Fruit fly (Drosophila melanogaster): Measurements from ENCODE around the gene cdm.

Gene cdm

DNA sequence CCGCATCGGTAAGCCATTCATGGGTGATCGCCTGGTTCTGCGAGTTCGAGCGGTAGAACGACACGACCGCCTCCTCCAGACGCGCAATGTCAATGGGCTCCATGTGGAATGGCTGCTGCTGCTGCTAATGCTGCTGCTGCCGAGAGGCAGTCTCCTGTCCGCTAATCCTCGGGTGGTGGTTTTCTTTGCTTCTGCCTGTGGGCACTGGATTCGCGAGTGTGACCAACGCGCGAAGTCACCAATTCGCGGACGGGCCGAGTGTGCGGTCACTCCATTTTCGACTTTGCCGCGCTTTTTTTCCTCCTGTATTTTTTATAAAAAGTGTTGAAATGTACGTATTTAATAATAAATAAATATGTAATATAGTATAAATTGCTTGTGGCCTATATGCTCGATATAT is at the start of gene cdm:
Gene cdm (minus strand): TSS at position 236 of the 400 bp plus-strand sequence.
- peak; percentile 2 for TF ChIP-seq CG17801 (GFP tag; optimal IDR thresholded peaks at IDR 0.05; ENCODE audit: partially characterized antibody)

- TF ChIP-seq CG17801 (GFP tag; optimal IDR thresholded peaks at IDR 0.05; ENCODE audit: partially characterized antibody): no peak
Observed at dm6 chr3R:18232187-18232586, 48.9 kb upstream of the cdm start.

- no peak for TF ChIP-seq CG17801 (GFP tag; optimal IDR thresholded peaks at IDR 0.05; ENCODE audit: partially characterized antibody)
Observed at dm6 chr3R:18230229-18230628, 47.0 kb upstream of the cdm start.

DNA sequence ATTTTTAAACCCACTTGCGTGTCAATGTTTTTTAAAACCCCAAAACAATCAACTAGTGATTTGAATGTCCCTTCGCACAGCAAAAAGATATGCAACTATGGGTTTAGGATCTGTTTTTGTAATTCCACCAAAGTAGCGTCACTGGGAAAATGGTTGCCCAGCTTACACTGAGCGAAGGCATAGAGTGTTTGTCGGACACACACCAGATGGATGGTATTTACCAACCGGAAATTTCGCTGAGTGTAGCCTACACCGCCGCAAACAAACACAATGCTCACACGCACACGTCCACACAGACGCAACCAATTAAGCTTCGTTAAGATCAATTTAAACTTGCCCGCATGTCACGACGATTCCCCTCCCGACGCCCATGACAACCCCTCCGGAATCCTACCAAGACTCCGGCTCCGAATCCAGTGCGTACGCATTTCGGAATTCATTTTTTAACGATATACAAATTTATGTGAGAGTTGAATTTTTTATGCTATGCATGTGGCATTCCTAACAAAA is 45.5 kb upstream of the cdm start:
- no peak for TF ChIP-seq CG17801 (GFP tag; optimal IDR thresholded peaks at IDR 0.05; ENCODE audit: partially characterized antibody)

- TF ChIP-seq CG17801 (GFP tag; optimal IDR thresholded peaks at IDR 0.05; ENCODE audit: partially characterized antibody): no peak
Observed at dm6 chr3R:18227385-18227784, 44.1 kb upstream of the cdm start.

DNA sequence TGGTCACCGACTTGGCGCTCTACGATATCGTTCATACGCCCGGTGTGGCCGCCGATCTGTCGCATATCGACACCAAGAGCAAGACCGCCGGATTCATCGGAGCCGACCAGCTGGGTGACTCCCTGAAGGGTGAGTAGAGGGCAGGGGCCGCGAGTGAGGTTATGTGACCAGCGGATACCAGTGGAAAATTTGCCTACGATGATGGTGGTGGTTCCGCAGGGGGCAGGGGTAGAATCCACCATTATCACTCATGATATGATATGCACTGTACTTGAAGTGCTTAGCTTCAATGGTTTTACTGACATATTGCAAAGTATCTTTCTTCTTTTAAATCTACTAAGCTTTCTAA is 43.5 kb upstream of the cdm start:
- no peak for TF ChIP-seq CG17801 (GFP tag; optimal IDR thresholded peaks at IDR 0.05; ENCODE audit: partially characterized antibody)

- TF ChIP-seq CG17801 (GFP tag; optimal IDR thresholded peaks at IDR 0.05; ENCODE audit: partially characterized antibody): peak; percentile 12
Observed at dm6 chr3R:18226043-18226808, 42.9 kb upstream of the cdm start, which contains the start of the genes CG7168 and Mdh2. Gene CG7168 (minus strand): TSS chr3R:18226082. Gene Mdh2 (plus strand): TSS chr3R:18226396.

- TF ChIP-seq CG17801 (GFP tag; optimal IDR thresholded peaks at IDR 0.05; ENCODE audit: partially characterized antibody): peak; percentile 73
Observed at dm6 chr3R:18223434-18223833, 40.2 kb upstream of the cdm start, which contains the start of the genes mTerf5 and Non3. Gene mTerf5 (minus strand): TSS chr3R:18223682. Gene Non3 (plus strand): TSS chr3R:18223722.

- TF ChIP-seq CG17801 (GFP tag; optimal IDR thresholded peaks at IDR 0.05; ENCODE audit: partially characterized antibody): peak; percentile 98
Observed at dm6 chr3R:18220211-18220749, 37.0 kb upstream of the cdm start, which contains the start of the genes CG7988 and CG7183. Gene CG7988 (plus strand): TSS chr3R:18220526. Gene CG7183 (minus strand): TSS chr3R:18220699.

- no peak for TF ChIP-seq CG17801 (GFP tag; optimal IDR thresholded peaks at IDR 0.05; ENCODE audit: partially characterized antibody)
Observed at dm6 chr3R:18215900-18216299, 32.6 kb upstream of the cdm start, which contains the start of gene CG14314. Gene CG14314 (plus strand): TSS chr3R:18216142.

DNA sequence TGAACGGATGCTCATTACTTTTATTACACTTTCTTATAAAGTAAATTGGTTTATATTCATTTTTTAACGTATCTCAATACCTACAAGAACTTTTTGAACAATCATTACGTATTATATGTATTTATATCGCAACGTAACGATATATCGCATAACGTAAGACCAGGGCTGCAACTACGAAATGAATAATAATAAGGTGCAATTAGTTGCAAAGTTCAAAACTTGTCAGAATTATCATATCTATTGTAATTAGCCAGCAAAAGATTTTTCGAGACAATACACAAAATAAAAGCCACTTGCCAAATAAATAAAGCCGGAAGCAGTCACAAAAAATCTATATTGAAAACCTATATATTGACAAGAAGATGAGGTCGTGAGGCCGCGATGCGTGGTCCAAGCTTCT is 32.0 kb upstream of the cdm start:
- TF ChIP-seq CG17801 (GFP tag; optimal IDR thresholded peaks at IDR 0.05; ENCODE audit: partially characterized antibody): peak; percentile 36

DNA sequence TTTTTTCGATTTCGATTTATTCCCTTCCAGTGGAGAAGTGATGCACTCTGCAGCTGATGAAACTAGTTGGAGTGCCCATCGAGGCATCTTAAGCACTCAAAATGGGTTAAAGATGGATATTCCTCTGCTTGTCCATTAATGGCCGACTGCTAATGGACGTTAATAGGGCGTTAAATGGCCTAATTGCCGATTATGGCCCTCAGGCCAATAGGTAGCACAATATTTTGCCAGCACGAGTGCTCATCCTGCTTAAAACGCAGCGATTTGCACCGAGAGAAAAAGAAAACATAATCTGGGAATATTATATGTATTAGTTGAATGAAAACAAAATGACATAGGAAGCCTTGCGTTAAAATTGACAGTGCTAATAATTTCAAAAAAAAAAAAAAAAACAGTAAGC is 25.2 kb upstream of the cdm start, which contains the start of gene CG44158:
Gene CG44158 (plus strand): TSS at position 301 of the 400 bp plus-strand sequence.
- TF ChIP-seq CG17801 (GFP tag; optimal IDR thresholded peaks at IDR 0.05; ENCODE audit: partially characterized antibody): no peak

DNA sequence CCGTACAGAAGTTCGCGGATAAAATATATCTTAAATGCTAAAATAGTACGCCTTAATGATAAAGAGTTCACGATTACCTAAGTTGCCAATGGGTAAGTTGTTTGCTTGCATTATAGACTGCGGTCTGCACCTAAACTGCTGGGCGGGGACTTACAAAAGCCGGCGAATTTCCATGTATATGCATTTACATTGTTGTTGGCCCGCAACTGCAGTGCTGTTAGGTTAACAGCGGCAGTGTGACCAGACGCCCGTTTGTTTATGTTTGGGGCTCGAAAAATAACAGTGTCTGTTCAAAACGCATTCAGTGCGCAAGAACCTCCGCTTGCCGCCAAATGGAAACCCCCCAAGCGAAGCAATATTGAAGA is 16.6 kb upstream of the cdm start:
- TF ChIP-seq CG17801 (GFP tag; optimal IDR thresholded peaks at IDR 0.05; ENCODE audit: partially characterized antibody): no peak

DNA sequence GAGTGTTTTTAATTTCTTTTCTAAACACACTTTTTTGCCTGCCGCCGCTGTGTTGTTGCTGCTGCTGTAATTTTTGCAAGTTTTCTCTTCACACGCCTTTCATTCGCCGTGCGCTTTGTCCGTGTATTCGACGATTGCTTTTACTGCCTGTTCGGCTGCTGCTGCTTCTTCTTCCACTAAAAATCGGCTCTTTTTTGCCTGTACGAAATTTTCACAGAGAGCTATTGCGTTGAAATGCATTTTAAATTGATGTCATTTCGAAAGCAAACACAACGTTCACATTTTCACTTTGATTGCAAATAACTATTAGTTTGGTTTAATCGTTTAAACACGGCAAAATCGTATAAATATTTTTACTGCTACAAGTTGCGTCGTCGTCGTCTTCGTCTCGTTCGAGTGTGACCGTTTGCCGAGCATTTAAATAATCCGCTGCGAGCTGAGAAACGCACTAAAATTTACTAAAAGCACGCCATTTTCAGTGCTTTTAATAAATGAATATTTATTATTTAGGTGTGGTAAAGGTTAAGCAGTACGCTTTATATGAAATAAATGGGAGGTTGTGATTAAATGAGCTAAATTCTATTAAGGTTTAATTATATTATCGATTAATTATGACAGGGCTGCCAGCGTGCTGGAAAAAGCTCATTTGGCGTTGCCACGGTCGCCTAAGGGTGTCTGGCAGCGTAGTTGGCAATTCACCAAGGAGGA is 16.1 kb upstream of the cdm start, which contains the start of the genes Ssdp and CG7985:
Gene Ssdp (minus strand): TSS at position 419 of the 708 bp plus-strand sequence.
Gene CG7985 (plus strand): TSS at position 681 of the 708 bp plus-strand sequence.
- no peak for TF ChIP-seq CG17801 (GFP tag; optimal IDR thresholded peaks at IDR 0.05; ENCODE audit: partially characterized antibody)

DNA sequence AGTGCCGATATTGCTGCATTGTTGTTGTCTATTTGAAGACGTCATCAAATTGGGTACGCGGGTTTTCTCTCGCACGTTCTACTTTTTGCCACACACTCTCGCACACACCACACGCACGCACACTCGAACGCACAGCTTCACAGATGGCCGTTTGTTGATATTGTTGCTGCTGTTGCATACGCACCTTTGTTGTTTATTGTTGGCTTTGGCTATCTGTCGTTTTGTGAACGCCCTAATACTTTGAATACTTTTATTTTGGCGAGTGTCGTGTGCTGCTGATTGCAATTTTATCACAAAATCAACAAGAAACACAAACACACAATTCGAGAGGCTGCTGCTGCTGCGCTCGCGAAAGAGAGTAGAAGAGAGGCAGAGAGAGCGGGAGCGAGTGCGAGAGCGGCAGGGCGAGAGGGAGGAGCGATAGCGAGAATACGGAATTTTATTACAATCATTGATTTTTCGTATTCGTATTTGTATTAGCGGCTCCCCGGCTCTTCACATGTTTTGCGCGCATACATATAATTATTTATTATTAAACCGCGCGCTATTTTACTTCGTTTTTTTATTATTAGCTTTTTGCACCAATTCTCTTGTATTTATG is 15.3 kb upstream of the cdm start:
- peak; percentile 61 for TF ChIP-seq CG17801 (GFP tag; optimal IDR thresholded peaks at IDR 0.05; ENCODE audit: partially characterized antibody)
